Fruit fly (Drosophila melanogaster): ENCODE results near the gene REPTOR-BP.

DNA sequence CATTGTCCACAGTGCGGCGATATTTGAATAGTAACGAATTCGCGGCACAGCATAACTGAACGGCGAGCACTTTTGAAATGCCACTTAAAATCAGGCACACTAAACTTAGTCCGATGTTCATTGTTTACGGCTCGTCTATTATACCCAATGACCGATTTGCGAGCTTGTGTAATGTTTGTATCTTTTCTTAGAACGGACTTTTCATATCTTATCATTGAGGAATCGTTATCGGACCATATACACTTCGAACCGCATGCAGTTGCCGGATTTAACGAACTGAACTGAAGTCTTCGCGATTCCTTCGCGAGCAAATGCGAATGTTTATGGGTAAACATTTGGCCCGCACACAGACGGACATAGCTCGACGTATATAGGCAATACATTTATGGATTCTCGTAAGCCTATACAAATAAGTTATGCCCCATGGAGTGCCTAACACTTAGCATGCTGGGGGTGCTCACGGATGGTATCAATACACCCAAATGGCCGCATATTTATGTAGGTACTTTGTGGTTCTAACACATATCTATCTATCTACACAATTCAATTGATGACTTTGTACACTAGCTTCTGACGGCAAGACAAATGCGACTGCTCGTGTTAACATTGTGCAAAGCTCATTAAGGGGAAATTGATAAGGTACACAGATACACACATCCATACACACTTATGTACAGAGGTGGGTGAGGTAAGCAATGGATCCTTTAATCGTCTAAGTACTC lies 26.0 kb upstream of the REPTOR-BP start, which contains the start of gene mthl15:
- no peak for TF ChIP-seq Hr78 (GFP tag; optimal IDR thresholded peaks at IDR 0.05)
- TF ChIP-seq Rfx (GFP tag; IDR thresholded peaks at IDR 0.05) = no peak
- no peak for TF ChIP-seq corto (GFP tag; optimal IDR thresholded peaks at IDR 0.05)
